Worm (Caenorhabditis elegans) whole organism, midembryonic: ENCODE results near the gene C29F9.2.
A peak's percentile ranks its signal among the peaks of the same experiment; 100 is the strongest.
"Not testable (repeated sequence)": the region's sequence is repeated elsewhere in the genome, so short reads cannot be mapped to it uniquely, and the experiment has no call there.

Experiments used
- T22C8.4 ChIP-seq: fragments of 200-800 bp; sonication (Bioruptor generic); IDR thresholded peaks from 2 replicates; pipeline ENCODE4 v1.3.6; 2022; ENCODE audit warnings: missing genetic modification characterization, missing compliant biosample characterization
- cog-1 ChIP-seq: sonication (generic microtip); optimal IDR thresholded peaks from 2 replicates; lab custom pipeline; 2016; ENCODE audit warnings: missing genetic modification characterization, missing compliant biosample characterization
- flt-1 ChIP-seq: fragments of 200-800 bp; sonication (Bioruptor generic); IDR thresholded peaks from 2 replicates; pipeline ENCODE4 v1.3.6; 2022; ENCODE audit warnings: missing genetic modification characterization, missing compliant biosample characterization
- klf-2 ChIP-seq: fragments of 200-800 bp; sonication (Bioruptor generic); conservative IDR thresholded peaks from 2 replicates; pipeline ENCODE4 v1.3.6; 2022; ENCODE audit warnings: missing genetic modification reagents, missing genetic modification characterization, missing compliant biosample characterization
- med-1 ChIP-seq: sonication (generic microtip); optimal IDR thresholded peaks from 2 replicates; lab custom pipeline; 2017; ENCODE audit warnings: missing genetic modification characterization, mild to moderate bottlenecking, missing compliant biosample characterization, antibody characterized with exemption, missing genetic modification reagents; ENCODE audit not compliant: insufficient read depth
- ref-1 ChIP-seq: fragments of 200-800 bp; sonication (Bioruptor generic); conservative IDR thresholded peaks from 2 replicates; pipeline ENCODE4 v1.3.6; 2022; ENCODE audit warnings: missing genetic modification reagents, missing genetic modification characterization, missing compliant biosample characterization
- tab-1 ChIP-seq: fragments of 200-800 bp; sonication (Bioruptor generic); IDR thresholded peaks from 2 replicates; pipeline ENCODE4 v1.3.6; 2022; ENCODE audit warnings: missing genetic modification characterization, missing compliant biosample characterization
- ztf-23 ChIP-seq: fragments of 200-800 bp; sonication (Bioruptor generic); IDR thresholded peaks from 2 replicates; pipeline ENCODE4 v1.3.6; 2022; ENCODE audit warnings: missing genetic modification reagents, missing genetic modification characterization, missing compliant biosample characterization
- ztf-29 ChIP-seq: fragments of 200-800 bp; sonication (Bioruptor generic); IDR thresholded peaks from 2 replicates; pipeline ENCODE4 v1.3.6; 2022; ENCODE audit warnings: missing genetic modification reagents, missing genetic modification characterization, missing compliant biosample characterization

Gene C29F9.2

ce11 chrIII:130650-131049, at the start of gene C29F9.2, which contains the start of gene nhr-280:
TSS of gene C29F9.2 (plus strand) at chrIII:130947.
TSS of gene nhr-280 (minus strand) at chrIII:130750.
- TF ChIP-seq klf-2 (GFP tag; lab: Robert Waterston, UW) = no peak

ce11 chrIII:84372-84771, 46.4 kb upstream of the C29F9.2 start:
- TF ChIP-seq klf-2 (GFP tag; lab: Robert Waterston, UW) (no peak), ztf-23 (no peak), med-1 (no peak), T22C8.4 (GFP tag; lab: Robert Waterston, UW) (no peak)

ce11 chrIII:86316-86715, 44.4 kb upstream of the C29F9.2 start, which contains the start of gene attf-3:
TSS of gene attf-3 (minus strand) at chrIII:86384.
- TF ChIP-seq ztf-23 = no peak
- TF ChIP-seq T22C8.4 (GFP tag; lab: Robert Waterston, UW) = no peak
- no peak for TF ChIP-seq med-1
- no peak for TF ChIP-seq tab-1 (GFP tag; lab: Robert Waterston, UW)
- TF ChIP-seq klf-2 (GFP tag; lab: Robert Waterston, UW) = no peak
- peak; percentile 61 for TF ChIP-seq cog-1 (tag; lab: Kevin White, UChicago)
- no peak for TF ChIP-seq flt-1 (GFP tag; lab: Robert Waterston, UW)
- TF ChIP-seq ref-1 (GFP tag; lab: Robert Waterston, UW) = no peak

- TF ChIP-seq cog-1 (tag; lab: Kevin White, UChicago) (peak; percentile 33), tab-1 (GFP tag; lab: Robert Waterston, UW) (no peak), T22C8.4 (GFP tag; lab: Robert Waterston, UW) (peak; percentile 86)
These were observed 43.6 kb upstream of the C29F9.2 start, which contains the start of the genes F54C4.4 and mrpl-40 for ce11 chrIII:87183-87582. TSS of gene F54C4.4 (minus strand) at chrIII:87381. TSS of gene mrpl-40 (plus strand) at chrIII:87559.

ce11 chrIII:89155-89554, 41.6 kb upstream of the C29F9.2 start:
- TF ChIP-seq med-1 (no peak), ztf-23 (0 out of 2 replicates have a peak, but pooled peaks have one; percentile 35), T22C8.4 (GFP tag; lab: Robert Waterston, UW) (0 out of 2 replicates have a peak, but pooled peaks have one; percentile 28), flt-1 (GFP tag; lab: Robert Waterston, UW) (peak; percentile 81), klf-2 (GFP tag; lab: Robert Waterston, UW) (no peak), cog-1 (tag; lab: Kevin White, UChicago) (no peak), ref-1 (GFP tag; lab: Robert Waterston, UW) (peak; percentile 44; the same call in 1 of the 2 replicates), ztf-29 (0 out of 2 replicates have a peak, but pooled peaks have one; percentile 26), tab-1 (GFP tag; lab: Robert Waterston, UW) (peak; percentile 69; the same call in 1 of the 2 replicates)

ce11 chrIII:92247-92646, 38.5 kb upstream of the C29F9.2 start:
- TF ChIP-seq ztf-29 = no peak
- TF ChIP-seq klf-2 (GFP tag; lab: Robert Waterston, UW) = no peak

ce11 chrIII:94759-95330, 35.9 kb upstream of the C29F9.2 start, which contains the start of gene pat-4:
TSS of gene pat-4 (minus strand) at chrIII:94809.
- TF ChIP-seq ztf-23 = no peak
- TF ChIP-seq flt-1 (GFP tag; lab: Robert Waterston, UW) = no peak
- no peak for TF ChIP-seq ztf-29
- no peak for TF ChIP-seq klf-2 (GFP tag; lab: Robert Waterston, UW)
- no peak for TF ChIP-seq med-1
- TF ChIP-seq ref-1 (GFP tag; lab: Robert Waterston, UW) = no peak
- TF ChIP-seq cog-1 (tag; lab: Kevin White, UChicago) = no peak
- no peak for TF ChIP-seq tab-1 (GFP tag; lab: Robert Waterston, UW)
- TF ChIP-seq T22C8.4 (GFP tag; lab: Robert Waterston, UW) = no peak

ce11 chrIII:96196-96595, 34.6 kb upstream of the C29F9.2 start:
- TF ChIP-seq med-1 = no peak
- TF ChIP-seq klf-2 (GFP tag; lab: Robert Waterston, UW) = no peak
- no peak for TF ChIP-seq T22C8.4 (GFP tag; lab: Robert Waterston, UW)
- no peak for TF ChIP-seq cog-1 (tag; lab: Kevin White, UChicago)
- TF ChIP-seq ztf-29 = no peak
- no peak for TF ChIP-seq flt-1 (GFP tag; lab: Robert Waterston, UW)
- no peak for TF ChIP-seq ztf-23
- no peak for TF ChIP-seq ref-1 (GFP tag; lab: Robert Waterston, UW)
- no peak for TF ChIP-seq tab-1 (GFP tag; lab: Robert Waterston, UW)

- TF ChIP-seq med-1; ztf-29; flt-1 (GFP tag; lab: Robert Waterston, UW): not testable (repeated sequence)
These were observed 33.7 kb upstream of the C29F9.2 start, which contains the start of gene C29F9.8 for ce11 chrIII:97018-97417. TSS of gene C29F9.8 (minus strand) at chrIII:97118.

ce11 chrIII:98822-99221, 31.9 kb upstream of the C29F9.2 start, which contains the start of gene C29F9.9:
TSS of gene C29F9.9 (minus strand) at chrIII:98922.
- TF ChIP-seq ref-1 (GFP tag; lab: Robert Waterston, UW); ztf-29; T22C8.4 (GFP tag; lab: Robert Waterston, UW): not testable (repeated sequence)

- no peak for TF ChIP-seq klf-2 (GFP tag; lab: Robert Waterston, UW)
- no peak for TF ChIP-seq med-1
- TF ChIP-seq flt-1 (GFP tag; lab: Robert Waterston, UW) = no peak
- no peak for TF ChIP-seq T22C8.4 (GFP tag; lab: Robert Waterston, UW)
- TF ChIP-seq tab-1 (GFP tag; lab: Robert Waterston, UW) = no peak
- no peak for TF ChIP-seq ztf-29
- no peak for TF ChIP-seq ztf-23
- no peak for TF ChIP-seq cog-1 (tag; lab: Kevin White, UChicago)
- TF ChIP-seq ref-1 (GFP tag; lab: Robert Waterston, UW) = no peak
These were observed 16.1 kb upstream of the C29F9.2 start, which contains the start of gene C29F9.6 for ce11 chrIII:114603-115002. TSS of gene C29F9.6 (plus strand) at chrIII:114903.
